Worm (Caenorhabditis elegans) whole organism, L2 larva: Measurements from ENCODE around the gene T02G5.15.
A peak's percentile ranks its signal among the peaks of the same experiment; 100 is the strongest.

Source experiments
- C34F6.9 ChIP-seq: fragments of 150-350 bp; optimal IDR thresholded peaks from 2 replicates; lab custom pipeline; 2014; ENCODE audit warnings: missing biosample characterization, missing genetic modification characterization
- F13H6.1 ChIP-seq: sonication (generic microtip); optimal IDR thresholded peaks from 2 replicates; lab custom pipeline; 2016; ENCODE audit warnings: missing genetic modification characterization, missing compliant biosample characterization
- R02D3.7 ChIP-seq: fragments of 150-350 bp; optimal IDR thresholded peaks from 2 replicates; lab custom pipeline; 2014; ENCODE audit warnings: missing biosample characterization, missing genetic modification characterization
- Y55F3AM.14 ChIP-seq: fragments of 200-800 bp; sonication (Bioruptor generic); optimal IDR thresholded peaks from 2 replicates; lab custom pipeline; 2018; ENCODE audit warnings: mild to moderate bottlenecking, missing genetic modification characterization, missing compliant biosample characterization
- aly-2 ChIP-seq: fragments of 150-350 bp; optimal IDR thresholded peaks from 2 replicates; lab custom pipeline; 2014; ENCODE audit warnings: missing biosample characterization, missing genetic modification characterization
- ama-1 ChIP-seq: fragments of 150-350 bp; optimal IDR thresholded peaks from 2 replicates; lab custom pipeline; 2018; ENCODE audit warnings: inconsistent platforms
- blmp-1 ChIP-seq: sonication (generic microtip); optimal IDR thresholded peaks from 2 replicates; lab custom pipeline; 2017; ENCODE audit warnings: missing genetic modification characterization, mild to moderate bottlenecking, missing compliant biosample characterization, antibody characterized with exemption, moderate library complexity; ENCODE audit not compliant: insufficient read depth
- ceh-16 ChIP-seq: fragments of 150-350 bp; optimal IDR thresholded peaks from 2 replicates; lab custom pipeline; 2014; ENCODE audit warnings: missing biosample characterization, missing genetic modification characterization
- ceh-82 ChIP-seq: fragments of 150-350 bp; optimal IDR thresholded peaks from 2 replicates; lab custom pipeline; 2014; ENCODE audit warnings: missing biosample characterization, missing genetic modification characterization
- crh-2 ChIP-seq: sonication (generic microtip); optimal IDR thresholded peaks from 2 replicates; lab custom pipeline; 2017; ENCODE audit warnings: missing biosample characterization, missing genetic modification characterization
- dmd-4 ChIP-seq: sonication (generic microtip); optimal IDR thresholded peaks from 2 replicates; lab custom pipeline; 2017; ENCODE audit warnings: missing biosample characterization, missing genetic modification characterization
- egl-27 ChIP-seq: sonication (generic microtip); optimal IDR thresholded peaks from 3 replicates; lab custom pipeline; 2017; ENCODE audit warnings: missing biosample characterization, missing genetic modification reagents, missing genetic modification characterization
- elt-1 ChIP-seq: fragments of 150-350 bp; optimal IDR thresholded peaks from 2 replicates; lab custom pipeline; 2014; ENCODE audit warnings: missing biosample characterization, missing genetic modification characterization
- elt-3 ChIP-seq: sonication (generic microtip); optimal IDR thresholded peaks from 2 replicates; lab custom pipeline; 2017; ENCODE audit warnings: missing biosample characterization, missing genetic modification characterization
- fos-1 ChIP-seq: fragments of 150-350 bp; optimal IDR thresholded peaks from 2 replicates; lab custom pipeline; 2014; ENCODE audit warnings: missing biosample characterization, missing genetic modification characterization
- gmeb-1 ChIP-seq: fragments of 150-350 bp; optimal IDR thresholded peaks from 2 replicates; lab custom pipeline; 2014; ENCODE audit warnings: missing biosample characterization, missing genetic modification characterization
- lin-11 ChIP-seq: fragments of 150-350 bp; sonication (generic microtip); optimal IDR thresholded peaks from 2 replicates; lab custom pipeline; 2014; ENCODE audit warnings: missing biosample characterization, missing genetic modification characterization, inconsistent platforms, mixed read lengths
- lin-13 ChIP-seq: fragments of 150-350 bp; optimal IDR thresholded peaks from 2 replicates; lab custom pipeline; 2014; ENCODE audit warnings: missing biosample characterization, missing genetic modification reagents, missing genetic modification characterization
- lin-39 ChIP-seq: fragments of 150-350 bp; optimal IDR thresholded peaks from 2 replicates; lab custom pipeline; 2014; ENCODE audit warnings: missing biosample characterization, missing genetic modification reagents, missing genetic modification characterization
- lsy-2 ChIP-seq, 2 experiments: fragments of 150-350 bp in 1 of 2; sonication (generic microtip) in 1 of 2; optimal IDR thresholded peaks; 2 replicates each; lab custom pipeline; 2014 to 2017; ENCODE audit warnings: missing biosample characterization in 2 of 2, missing genetic modification characterization in 2 of 2
- mab-5 ChIP-seq: fragments of 150-350 bp; optimal IDR thresholded peaks from 2 replicates; lab custom pipeline; 2014; ENCODE audit warnings: missing biosample characterization, missing genetic modification characterization
- mbf-1 ChIP-seq: sonication (generic microtip); optimal IDR thresholded peaks from 2 replicates; lab custom pipeline; 2017; ENCODE audit warnings: missing biosample characterization, missing genetic modification characterization
- mdl-1 ChIP-seq, 2 experiments: fragments of 150-350 bp in 1 of 2; sonication (generic microtip) in 1 of 2; optimal IDR thresholded peaks; 2 replicates each; lab custom pipeline; 2017; ENCODE audit warnings: missing biosample characterization in 2 of 2, missing genetic modification characterization in 2 of 2
- nhr-11 ChIP-seq: fragments of 150-350 bp; optimal IDR thresholded peaks from 2 replicates; lab custom pipeline; 2014; ENCODE audit warnings: missing biosample characterization, missing genetic modification characterization
- nhr-12 ChIP-seq: fragments of 150-350 bp; optimal IDR thresholded peaks from 2 replicates; lab custom pipeline; 2014; ENCODE audit warnings: missing biosample characterization, missing genetic modification characterization
- nhr-129 ChIP-seq: fragments of 150-350 bp; optimal IDR thresholded peaks from 2 replicates; lab custom pipeline; 2014; ENCODE audit warnings: missing biosample characterization, missing genetic modification characterization
- nhr-21 ChIP-seq: fragments of 150-350 bp; optimal IDR thresholded peaks from 2 replicates; lab custom pipeline; 2014; ENCODE audit warnings: missing biosample characterization, missing genetic modification characterization
- nhr-6 ChIP-seq: fragments of 150-350 bp; optimal IDR thresholded peaks from 2 replicates; lab custom pipeline; 2014; ENCODE audit warnings: missing biosample characterization, missing genetic modification characterization
- peb-1 ChIP-seq: fragments of 150-350 bp; optimal IDR thresholded peaks from 2 replicates; lab custom pipeline; 2014; ENCODE audit warnings: missing biosample characterization, missing genetic modification characterization
- sem-4 ChIP-seq: fragments of 150-350 bp; optimal IDR thresholded peaks from 2 replicates; lab custom pipeline; 2014; ENCODE audit warnings: missing biosample characterization, missing genetic modification reagents, missing genetic modification characterization
- sma-3 ChIP-seq: sonication (generic microtip); optimal IDR thresholded peaks from 2 replicates; lab custom pipeline; 2016; ENCODE audit warnings: missing genetic modification reagents, missing genetic modification characterization, missing compliant biosample characterization
- sma-9 ChIP-seq, 2 experiments: fragments of 150-350 bp in 1 of 2; sonication (generic microtip) in 1 of 2; optimal IDR thresholded peaks; 2 replicates each; lab custom pipeline; 2014 to 2016; ENCODE audit warnings: missing genetic modification characterization in 2 of 2, mild to moderate bottlenecking in 1 of 2, missing biosample characterization in 1 of 2, missing compliant biosample characterization in 1 of 2, missing genetic modification reagents in 1 of 2, moderate library complexity in 1 of 2
- snpc-4 ChIP-seq: fragments of 150-350 bp; optimal IDR thresholded peaks from 2 replicates; lab custom pipeline; 2014; ENCODE audit warnings: missing biosample characterization, missing genetic modification characterization
- unc-39 ChIP-seq: fragments of 150-350 bp; optimal IDR thresholded peaks from 2 replicates; lab custom pipeline; 2014; ENCODE audit warnings: missing biosample characterization, missing genetic modification characterization
- unc-55 ChIP-seq: fragments of 150-350 bp; sonication (generic microtip); optimal IDR thresholded peaks from 3 replicates; lab custom pipeline; 2014; ENCODE audit warnings: missing biosample characterization, missing genetic modification reagents, missing genetic modification characterization
- unc-62 ChIP-seq: fragments of 150-350 bp; optimal IDR thresholded peaks from 2 replicates; lab custom pipeline; 2014; ENCODE audit warnings: missing biosample characterization, missing genetic modification reagents, missing genetic modification characterization
- zag-1 ChIP-seq: fragments of 150-350 bp; optimal IDR thresholded peaks from 2 replicates; lab custom pipeline; 2014; ENCODE audit warnings: missing biosample characterization, missing genetic modification characterization
- ztf-11 ChIP-seq: sonication (generic microtip); optimal IDR thresholded peaks from 2 replicates; lab custom pipeline; 2017; ENCODE audit warnings: missing biosample characterization, missing genetic modification characterization

T02G5.15 gene

ce11 chrII:7099231-7099630, 15.1 kb downstream of the T02G5.15 start:
- TF ChIP-seq fos-1 (tag; lab: Kevin White, UChicago): no peak
- TF ChIP-seq sma-3 (GFP tag; lab: Kevin White, UChicago): no peak
- TF ChIP-seq unc-55: no peak
- TF ChIP-seq lin-13: no peak
- TF ChIP-seq ama-1 (lab: Kevin White, UChicago): no peak
- TF ChIP-seq sem-4 (tag; lab: Kevin White, UChicago): no peak
- TF ChIP-seq mbf-1 (tag; lab: Kevin White, UChicago): no peak
- TF ChIP-seq elt-1 (tag; lab: Kevin White, UChicago): no peak
- no peak for TF ChIP-seq F13H6.1 (tag; lab: Kevin White, UChicago)

DNA sequence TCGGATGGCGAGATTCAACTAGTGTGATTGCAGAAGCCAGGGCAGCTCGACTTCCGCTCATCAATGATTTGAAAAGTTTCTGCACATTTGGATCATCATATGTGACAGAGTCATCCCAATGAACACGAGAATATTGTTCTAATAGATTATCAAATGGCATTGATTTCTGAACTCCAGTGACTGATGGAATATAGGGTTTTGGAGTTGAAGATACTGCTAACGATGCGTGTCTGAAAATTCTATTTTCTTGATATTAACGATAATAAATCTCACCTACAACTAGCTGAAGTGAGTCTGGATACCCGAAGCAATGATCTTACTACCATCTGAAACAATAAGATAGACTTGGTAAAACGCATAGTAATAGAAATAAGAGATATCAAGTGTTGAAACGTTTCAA, 16.7 kb downstream of the T02G5.15 start, which contains the start of gene mmaa-1:
Gene mmaa-1, minus strand, starts transcription at position 328 of the 400 bp plus-strand sequence.
- TF ChIP-seq sma-9 (GFP tag; optimal IDR thresholded peaks at IDR 0.05; lab: Kevin White, UChicago) (peak; percentile 0), sma-9 (tag; optimal IDR thresholded peaks at IDR 0.05; lab: Kevin White, UChicago) (no peak), lin-39 (tag; lab: Kevin White, UChicago) (no peak)

ce11 chrII:7102288-7102687, 18.2 kb downstream of the T02G5.15 start:
- TF ChIP-seq mbf-1 (tag; lab: Kevin White, UChicago): no peak
- no peak for TF ChIP-seq lin-11
- TF ChIP-seq ceh-16 (tag; lab: Kevin White, UChicago): no peak
- TF ChIP-seq C34F6.9 (tag; lab: Kevin White, UChicago): no peak
- no peak for TF ChIP-seq crh-2 (tag; lab: Kevin White, UChicago)
- no peak for TF ChIP-seq dmd-4
- TF ChIP-seq ztf-11 (tag; lab: Kevin White, UChicago): no peak
- TF ChIP-seq gmeb-1 (tag; lab: Kevin White, UChicago): no peak
- no peak for TF ChIP-seq unc-39 (tag; lab: Kevin White, UChicago)
- TF ChIP-seq nhr-129 (tag; lab: Kevin White, UChicago): peak; percentile 30
- TF ChIP-seq ceh-82 (tag; lab: Kevin White, UChicago): no peak
- no peak for TF ChIP-seq fos-1 (tag; lab: Kevin White, UChicago)
- TF ChIP-seq lsy-2 (tag; optimal IDR thresholded peaks at IDR 0.05; lab: Kevin White, UChicago): peak in 1 of 2 experiments; percentile 18
- no peak for TF ChIP-seq lin-39 (tag; lab: Kevin White, UChicago)
- TF ChIP-seq peb-1: no peak

DNA sequence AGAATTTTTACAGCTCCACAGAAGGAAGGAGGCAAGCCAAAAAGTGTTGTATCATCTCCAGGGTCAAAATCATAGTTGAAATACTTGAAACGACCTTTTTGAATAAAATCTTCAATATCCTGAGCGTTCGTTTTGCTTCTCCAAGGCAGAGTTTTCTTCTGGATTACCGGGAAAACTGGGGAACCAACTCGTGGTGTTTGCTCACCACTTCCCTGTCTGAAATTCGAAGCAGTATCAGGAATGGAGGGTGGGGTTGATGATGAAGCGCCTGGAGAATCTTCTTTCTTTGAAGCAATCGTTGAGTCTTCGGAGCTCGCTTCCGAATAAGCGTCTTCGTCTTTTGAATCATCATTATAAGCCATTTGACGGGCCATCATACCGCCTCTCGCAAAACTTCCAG, 19.0 kb downstream of the T02G5.15 start:
- TF ChIP-seq nhr-12 (tag; lab: Kevin White, UChicago) (no peak), aly-2 (no peak), mbf-1 (tag; lab: Kevin White, UChicago) (no peak), crh-2 (tag; lab: Kevin White, UChicago) (no peak), dmd-4 (no peak), C34F6.9 (tag; lab: Kevin White, UChicago) (no peak), nhr-6 (tag; lab: Kevin White, UChicago) (no peak), elt-1 (tag; lab: Kevin White, UChicago) (no peak), blmp-1 (tag; lab: Kevin White, UChicago) (no peak), lin-13 (no peak), egl-27 (tag; lab: Kevin White, UChicago) (no peak), gmeb-1 (tag; lab: Kevin White, UChicago) (no peak), nhr-21 (no peak), R02D3.7 (tag; lab: Kevin White, UChicago) (no peak), elt-3 (tag; lab: Kevin White, UChicago) (no peak)
- TF ChIP-seq, all 48 proteins: peak for 0

DNA sequence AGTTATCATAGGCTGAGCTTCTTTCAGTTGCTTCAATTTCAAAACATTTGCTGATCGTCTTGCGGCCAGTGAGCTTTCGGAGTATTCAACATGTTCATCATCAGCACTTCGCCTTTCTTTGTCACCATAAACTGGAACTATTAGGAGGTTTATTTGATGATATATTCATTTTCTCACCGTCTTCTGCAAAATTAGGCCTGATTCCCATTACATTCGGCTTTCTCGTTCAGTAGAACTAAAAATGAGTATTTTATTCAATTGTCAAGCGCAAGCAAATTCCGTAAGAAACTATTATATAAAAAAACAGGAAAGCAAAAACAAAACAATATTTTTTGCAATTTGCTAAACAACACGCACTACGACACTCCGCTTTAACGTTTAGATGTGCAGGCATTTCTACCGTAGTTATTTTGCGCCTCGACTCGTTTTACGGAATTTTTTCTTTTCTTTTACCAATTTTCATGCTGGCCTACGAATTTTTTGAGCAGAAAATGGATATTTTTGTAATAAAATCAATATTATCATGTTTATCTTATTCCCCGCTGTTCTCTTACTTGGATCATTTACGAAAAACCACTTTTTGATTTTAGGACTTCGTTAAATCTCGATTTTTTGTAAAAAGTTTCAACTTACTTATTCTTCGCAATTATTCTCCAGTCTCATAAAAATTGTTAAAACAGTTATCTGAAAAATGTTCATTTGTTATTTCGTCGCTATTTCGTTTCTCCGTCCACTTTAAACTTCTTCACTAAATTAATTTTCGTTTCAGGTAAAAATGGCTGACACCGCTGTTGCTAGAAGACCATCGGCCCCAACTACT, 20.9 kb downstream of the T02G5.15 start, which contains the start of the genes farl-11 and rpl-33:
Gene farl-11, minus strand, starts transcription at position 242 of the 820 bp plus-strand sequence.
Gene rpl-33, plus strand, starts transcription at position 770 of the 820 bp plus-strand sequence.
- TF ChIP-seq elt-1 (tag; lab: Kevin White, UChicago) (no peak), mab-5 (tag; lab: Kevin White, UChicago) (peak; percentile 11), snpc-4 (peak; percentile 51), sem-4 (tag; lab: Kevin White, UChicago) (peak; percentile 75), mdl-1 (tag; optimal IDR thresholded peaks at IDR 0.05; lab: Kevin White, UChicago) (no peak), zag-1 (tag; lab: Kevin White, UChicago) (peak; percentile 62), peb-1 (no peak), dmd-4 (no peak), unc-62 (no peak), lin-13 (peak; percentile 76), unc-39 (tag; lab: Kevin White, UChicago) (no peak), ceh-16 (tag; lab: Kevin White, UChicago) (no peak), gmeb-1 (tag; lab: Kevin White, UChicago) (peak; percentile 82), R02D3.7 (tag; lab: Kevin White, UChicago) (no peak), nhr-11 (no peak), crh-2 (tag; lab: Kevin White, UChicago) (peak; percentile 85), nhr-129 (tag; lab: Kevin White, UChicago) (peak; percentile 94), lin-39 (tag; lab: Kevin White, UChicago) (no peak), nhr-6 (tag; lab: Kevin White, UChicago) (peak; percentile 48), Y55F3AM.14 (GFP tag; lab: Kevin White, UChicago) (peak; percentile 25), fos-1 (tag; lab: Kevin White, UChicago) (peak; percentile 65), nhr-12 (tag; lab: Kevin White, UChicago) (no peak), ceh-82 (tag; lab: Kevin White, UChicago) (no peak), F13H6.1 (tag; lab: Kevin White, UChicago) (peak; percentile 39), lin-11 (peak; percentile 59), ama-1 (lab: Kevin White, UChicago) (peak; percentile 73), ztf-11 (tag; lab: Kevin White, UChicago) (no peak), mbf-1 (tag; lab: Kevin White, UChicago) (no peak), sma-3 (GFP tag; lab: Kevin White, UChicago) (peak; percentile 75)
